Worm (Caenorhabditis elegans) whole organism, late embryonic: ENCODE results near the gene frg-1.

Experiments
- K09A11.1 ChIP-seq: sonication (generic microtip); optimal IDR thresholded peaks from 2 replicates; lab custom pipeline; 2017; ENCODE audit warnings: antibody characterized with exemption, mild to moderate bottlenecking, missing genetic modification characterization, missing compliant biosample characterization; ENCODE audit not compliant: insufficient read depth
- ama-1 ChIP-seq: fragments of 150-350 bp; optimal IDR thresholded peaks from 2 replicates; lab custom pipeline; 2014
- ceh-31 ChIP-seq: sonication (generic microtip); optimal IDR thresholded peaks from 2 replicates; lab custom pipeline; 2016; ENCODE audit warnings: missing genetic modification characterization, missing compliant biosample characterization
- ceh-34 ChIP-seq: sonication (generic microtip); optimal IDR thresholded peaks from 2 replicates; lab custom pipeline; 2016; ENCODE audit warnings: mild to moderate bottlenecking, missing genetic modification characterization, missing compliant biosample characterization
- mec-3 ChIP-seq: sonication (generic microtip); optimal IDR thresholded peaks from 2 replicates; lab custom pipeline; 2016; ENCODE audit warnings: borderline replicate concordance, missing genetic modification characterization, missing compliant biosample characterization
- nfya-1 ChIP-seq: sonication (generic microtip); optimal IDR thresholded peaks from 2 replicates; lab custom pipeline; 2017; ENCODE audit warnings: missing genetic modification characterization, mild to moderate bottlenecking, missing compliant biosample characterization, antibody characterized with exemption, moderate library complexity
- pqm-1 ChIP-seq: sonication (generic microtip); optimal IDR thresholded peaks from 2 replicates; lab custom pipeline; 2016; ENCODE audit warnings: missing genetic modification characterization, missing compliant biosample characterization
- tbx-7 ChIP-seq: sonication (generic microtip); optimal IDR thresholded peaks from 2 replicates; lab custom pipeline; 2016; ENCODE audit warnings: missing genotype, missing genetic modification characterization, missing compliant biosample characterization
- unc-3 ChIP-seq, 2 experiments: fragments of 200-800 bp in 1 of 2; sonication (Bioruptor generic) in 1 of 2; sonication (generic microtip) in 1 of 2; conservative IDR thresholded peaks in 1 of 2; optimal IDR thresholded peaks in 1 of 2; 2 replicates each; pipeline versions ENCODE4 v1.3.6 to Lab custom; 2016 to 2022; ENCODE audit warnings: missing compliant biosample characterization in 2 of 2, missing genetic modification characterization in 2 of 2, missing genetic modification reagents in 1 of 2
- unc-55 ChIP-seq: sonication (generic microtip); optimal IDR thresholded peaks from 2 replicates; lab custom pipeline; 2017; ENCODE audit warnings: missing biosample characterization, missing genetic modification reagents, missing genetic modification characterization

- TF ChIP-seq nfya-1 (tag; lab: Kevin White, UChicago) (peak; percentile 65), ama-1 (lab: Kevin White, UChicago) (no peak), unc-55 (GFP tag; lab: Kevin White, UChicago) (peak; percentile 51), tbx-7 (no peak), ceh-34 (tag; lab: Kevin White, UChicago) (peak; percentile 19), mec-3 (tag; lab: Kevin White, UChicago) (no peak), ceh-31 (tag; lab: Kevin White, UChicago) (peak; percentile 75), K09A11.1 (tag; lab: Kevin White, UChicago) (no peak), unc-3 (GFP tag; conservative IDR thresholded peaks at IDR 0.05; lab: Robert Waterston, UW) (no peak), unc-3 (tag; optimal IDR thresholded peaks at IDR 0.05; lab: Kevin White, UChicago) (no peak), pqm-1 (tag; lab: Kevin White, UChicago) (no peak)
These were observed 23.1 kb downstream of the frg-1 start, which contains the start of gene ZK1010.10 for ce11 chrIII:13002098-13002497.
